Worm (Caenorhabditis elegans): ENCODE results near the gene C50C3.5.

- TF ChIP-seq ama-1 (optimal IDR thresholded peaks at IDR 0.05) (no peak), pqm-1 (tag; optimal IDR thresholded peaks at IDR 0.05) (no peak), nhr-76 (tag; optimal IDR thresholded peaks at IDR 0.05) (no peak), nhr-11 (tag; optimal IDR thresholded peaks at IDR 0.05) (no peak)
These were observed 41.1 kb downstream of the C50C3.5 start for ce11 chrIII:8220081-8220480.

All from whole organism, L3 larva.